Worm (Caenorhabditis elegans): ENCODE data around the gene str-256.

DNA sequence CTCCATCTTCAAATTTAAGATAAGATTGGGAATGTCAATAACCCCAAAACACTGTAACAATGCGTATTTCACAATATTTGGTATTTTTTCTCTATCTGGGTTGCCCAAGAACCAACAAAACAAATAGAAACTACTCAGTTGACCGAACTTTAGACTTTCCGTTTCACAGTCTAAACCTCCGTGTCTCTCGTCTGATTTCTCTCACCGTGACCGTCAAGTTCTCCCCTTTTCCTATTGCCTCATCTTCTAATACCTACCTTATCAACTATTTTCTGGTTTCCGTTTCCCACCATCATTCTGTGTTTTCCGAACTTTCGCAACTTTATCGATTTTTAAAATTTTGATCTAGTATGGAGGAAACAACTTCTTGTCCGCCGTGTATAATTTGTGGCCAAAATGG is 6.8 kb downstream of the str-256 start, which contains the start of gene nhr-131:
- TF ChIP-seq ceh-9 (tag; optimal IDR thresholded peaks at IDR 0.05) (no peak), eyg-1 (tag; optimal IDR thresholded peaks at IDR 0.05) (no peak), ama-1 (optimal IDR thresholded peaks at IDR 0.05) (no peak), lin-11 (tag; optimal IDR thresholded peaks at IDR 0.05) (no peak), unc-86 (tag; optimal IDR thresholded peaks at IDR 0.05) (no peak), unc-55 (GFP tag; optimal IDR thresholded peaks at IDR 0.05) (no peak), ceh-24 (tag; optimal IDR thresholded peaks at IDR 0.05) (no peak), ets-4 (tag; optimal IDR thresholded peaks at IDR 0.05) (no peak), ref-2 (tag; optimal IDR thresholded peaks at IDR 0.05) (no peak), elt-2 (tag; optimal IDR thresholded peaks at IDR 0.05) (no peak), pha-4 (tag; optimal IDR thresholded peaks at IDR 0.05) (no peak), K02D7.2 (tag; optimal IDR thresholded peaks at IDR 0.05) (no peak)
